Worm (Caenorhabditis elegans) whole organism, L4 larva: ENCODE data around the gene ZC404.2.
A peak's percentile ranks its signal among the peaks of the same experiment; 100 is the strongest.

Experiments
- F44E2.7 ChIP-seq: fragments of 200-800 bp; sonication (Bioruptor generic); IDR thresholded peaks from 2 replicates; pipeline ENCODE4 v2.1.2; 2022; ENCODE audit warnings: missing genetic modification characterization, missing compliant biosample characterization
- ceh-82 ChIP-seq: sonication (generic microtip); optimal IDR thresholded peaks from 2 replicates; lab custom pipeline; 2017; ENCODE audit warnings: missing biosample characterization, missing genetic modification characterization
- dve-1 ChIP-seq: sonication (generic microtip); optimal IDR thresholded peaks from 2 replicates; lab custom pipeline; 2017; ENCODE audit warnings: antibody characterized with exemption, mild to moderate bottlenecking, missing genetic modification characterization, missing compliant biosample characterization; ENCODE audit not compliant: insufficient read depth
- fos-1 ChIP-seq: fragments of 150-350 bp; optimal IDR thresholded peaks from 2 replicates; lab custom pipeline; 2014; ENCODE audit warnings: missing biosample characterization, missing genetic modification characterization
- lim-7 ChIP-seq: fragments of 200-800 bp; sonication (Bioruptor generic); IDR thresholded peaks from 2 replicates; pipeline ENCODE4 v1.3.6; 2022; ENCODE audit warnings: missing genetic modification characterization, missing compliant biosample characterization
- lin-29 ChIP-seq: fragments of 200-800 bp; sonication (Bioruptor generic); IDR thresholded peaks from 2 replicates; pipeline ENCODE4 v1.3.6; 2022; ENCODE audit warnings: missing genetic modification reagents, missing genetic modification characterization, missing compliant biosample characterization
- lin-39 ChIP-seq: fragments of 150-350 bp; optimal IDR thresholded peaks from 2 replicates; lab custom pipeline; 2014; ENCODE audit warnings: missing biosample characterization, missing genetic modification reagents, missing genetic modification characterization
- lsy-2 ChIP-seq, 2 experiments: fragments of 150-350 bp in 1 of 2; sonication (generic microtip) in 1 of 2; optimal IDR thresholded peaks; 2 replicates each; lab custom pipeline; 2014 to 2017; ENCODE audit warnings: missing biosample characterization in 2 of 2, missing genetic modification characterization in 2 of 2
- nhr-237 ChIP-seq: sonication (generic microtip); optimal IDR thresholded peaks from 2 replicates; lab custom pipeline; 2017; ENCODE audit warnings: missing biosample characterization, missing genetic modification characterization
- skn-1 ChIP-seq: fragments of 150-350 bp; optimal IDR thresholded peaks from 2 replicates; lab custom pipeline; 2014; ENCODE audit warnings: missing biosample characterization, missing genetic modification characterization
- snpc-4 ChIP-seq: fragments of 150-350 bp; optimal IDR thresholded peaks from 2 replicates; lab custom pipeline; 2014; ENCODE audit warnings: missing biosample characterization, missing genetic modification characterization
- tra-1 ChIP-seq: fragments of 200-800 bp; sonication (Bioruptor generic); IDR thresholded peaks from 2 replicates; pipeline ENCODE4 v1.3.6; 2022; ENCODE audit warnings: missing genetic modification reagents, missing genetic modification characterization, missing compliant biosample characterization
- unc-62 ChIP-seq, 3 experiments: fragments of 150-350 bp in 1 of 3; sonication (generic microtip); optimal IDR thresholded peaks in 2 of 3; peaks in 1 of 3; 1 replicate in 1 of 3; 2 replicates in 2 of 3; lab custom pipeline; 2014 to 2017; ENCODE audit warnings: missing biosample characterization in 3 of 3, missing genetic modification characterization in 3 of 3, missing genetic modification reagents in 3 of 3, missing genotype in 1 of 3

DNA sequence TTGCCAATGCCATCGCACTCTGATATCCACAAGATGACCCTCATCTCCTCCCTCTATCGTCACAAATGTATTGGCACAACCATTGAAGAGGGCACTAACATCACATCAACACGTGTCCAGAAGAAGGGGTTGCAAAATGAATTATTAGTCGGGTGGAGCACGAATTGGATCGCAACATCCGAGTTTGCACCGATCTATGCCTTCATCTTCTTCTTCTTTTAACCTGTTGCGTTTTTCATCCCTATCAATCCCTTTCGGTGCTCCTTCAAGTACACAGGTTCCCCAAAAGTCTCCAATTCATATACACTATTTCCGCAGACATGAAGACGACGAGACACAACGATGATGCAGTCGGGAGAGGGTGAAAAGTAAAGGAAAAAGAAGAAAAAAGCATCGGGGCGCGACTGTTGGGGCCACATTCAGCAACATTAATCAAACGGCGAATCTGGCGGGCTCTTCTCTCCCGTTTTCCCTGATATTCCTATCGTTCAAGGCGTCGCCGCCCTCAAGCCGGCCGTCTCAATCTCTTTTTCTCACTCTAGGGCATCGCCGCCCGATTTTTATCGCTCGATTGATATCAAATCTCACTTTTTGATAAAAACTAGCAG is 36.2 kb upstream of the ZC404.2 start:
- TF ChIP-seq snpc-4 (tag; lab: Kevin White, UChicago) (no peak), lin-39 (tag; lab: Kevin White, UChicago) (no peak), lim-7 (GFP tag; lab: Robert Waterston, UW) (no peak), nhr-237 (tag; lab: Kevin White, UChicago) (no peak), ceh-82 (tag; lab: Kevin White, UChicago) (no peak), unc-62 (GFP tag; optimal IDR thresholded peaks at IDR 0.05 in 1 of 2; lab: Kevin White, UChicago) (no peak), unc-62 (tag; optimal IDR thresholded peaks at IDR 0.05; lab: Kevin White, UChicago) (no peak), F44E2.7 (GFP tag; lab: Robert Waterston, UW) (no peak), fos-1 (tag; lab: Kevin White, UChicago) (no peak), tra-1 (GFP tag; lab: Robert Waterston, UW) (no peak), skn-1 (tag; lab: Kevin White, UChicago) (no peak), lin-29 (GFP tag; lab: Robert Waterston, UW) (no peak), dve-1 (tag; lab: Kevin White, UChicago) (no peak), lsy-2 (tag; optimal IDR thresholded peaks at IDR 0.05; lab: Kevin White, UChicago) (peak in 1 of 2 experiments; percentile 6)
